Worm (Caenorhabditis elegans) whole organism, L4 larva: ENCODE results near the gene nemp-1.

Source experiments
- Y5F2A.4 ChIP-seq: fragments of 200-800 bp; sonication (Bioruptor generic); optimal IDR thresholded peaks from 2 replicates; lab custom pipeline; 2018; ENCODE audit warnings: mild to moderate bottlenecking, missing genetic modification characterization, missing compliant biosample characterization
- ZK337.2 ChIP-seq: fragments of 200-800 bp; sonication (Bioruptor generic); IDR thresholded peaks from 2 replicates; pipeline ENCODE4 v1.3.6; 2022; ENCODE audit warnings: missing genetic modification reagents, missing genetic modification characterization, missing compliant biosample characterization
- ceh-32 ChIP-seq: sonication (generic microtip); optimal IDR thresholded peaks from 2 replicates; lab custom pipeline; 2016; ENCODE audit warnings: mild to moderate bottlenecking, missing genetic modification characterization, missing compliant biosample characterization; ENCODE audit not compliant: poor library complexity
- ceh-44 ChIP-seq: fragments of 200-800 bp; sonication (Bioruptor generic); IDR thresholded peaks from 2 replicates; pipeline ENCODE4 v1.3.6; 2022; ENCODE audit warnings: missing genetic modification reagents, missing genetic modification characterization, missing compliant biosample characterization
- ceh-82 ChIP-seq: sonication (generic microtip); optimal IDR thresholded peaks from 2 replicates; lab custom pipeline; 2017; ENCODE audit warnings: missing biosample characterization, missing genetic modification characterization
- ctbp-1 ChIP-seq: fragments of 200-800 bp; sonication (Bioruptor generic); IDR thresholded peaks from 2 replicates; pipeline ENCODE4 v1.3.6; 2022; ENCODE audit warnings: missing genetic modification reagents, missing genetic modification characterization, missing compliant biosample characterization
- dmd-9 ChIP-seq: fragments of 200-800 bp; sonication (Bioruptor generic); IDR thresholded peaks from 2 replicates; pipeline ENCODE4 v1.3.6; 2022; ENCODE audit warnings: missing genetic modification reagents, missing genetic modification characterization, missing compliant biosample characterization
- dpl-1 ChIP-seq: fragments of 150-350 bp; optimal IDR thresholded peaks from 2 replicates; lab custom pipeline; 2014; ENCODE audit warnings: missing biosample characterization, missing genetic modification reagents, missing genetic modification characterization
- egl-27 ChIP-seq: sonication (generic microtip); optimal IDR thresholded peaks from 3 replicates; lab custom pipeline; 2017; ENCODE audit warnings: missing biosample characterization, missing genetic modification reagents, missing genetic modification characterization
- egl-43 ChIP-seq: fragments of 200-800 bp; sonication (Bioruptor generic); IDR thresholded peaks from 2 replicates; pipeline ENCODE4 v1.3.6; 2022; ENCODE audit warnings: missing genetic modification reagents, missing genetic modification characterization, missing compliant biosample characterization
- fkh-10 ChIP-seq: fragments of 150-350 bp; optimal IDR thresholded peaks from 2 replicates; lab custom pipeline; 2014; ENCODE audit warnings: missing biosample characterization, missing genetic modification reagents, missing genetic modification characterization
- hlh-11 ChIP-seq: fragments of 200-800 bp; sonication (Bioruptor generic); optimal IDR thresholded peaks from 2 replicates; lab custom pipeline; 2018; ENCODE audit warnings: mild to moderate bottlenecking, missing genetic modification characterization, missing compliant biosample characterization
- hlh-30 ChIP-seq: sonication (generic microtip); optimal IDR thresholded peaks from 2 replicates; lab custom pipeline; 2017; ENCODE audit warnings: antibody characterized with exemption, mild to moderate bottlenecking, missing genetic modification characterization, missing compliant biosample characterization; ENCODE audit not compliant: insufficient read depth
- jun-1 ChIP-seq: fragments of 150-350 bp; optimal IDR thresholded peaks from 2 replicates; lab custom pipeline; 2014; ENCODE audit warnings: missing biosample characterization, missing genetic modification reagents, missing genetic modification characterization
- lir-3 ChIP-seq: sonication (generic microtip); optimal IDR thresholded peaks from 2 replicates; lab custom pipeline; 2016; ENCODE audit warnings: mild to moderate bottlenecking, missing genetic modification characterization, missing compliant biosample characterization
- lsy-2 ChIP-seq, 2 experiments: fragments of 150-350 bp in 1 of 2; sonication (generic microtip) in 1 of 2; optimal IDR thresholded peaks; 2 replicates each; lab custom pipeline; 2014 to 2017; ENCODE audit warnings: missing biosample characterization in 2 of 2, missing genetic modification characterization in 2 of 2
- madf-9 ChIP-seq: fragments of 200-800 bp; sonication (Bioruptor generic); conservative IDR thresholded peaks from 2 replicates; pipeline ENCODE4 v1.3.6; 2022; ENCODE audit warnings: missing genetic modification reagents, missing genetic modification characterization, missing compliant biosample characterization
- mep-1 ChIP-seq: fragments of 150-350 bp; sonication (generic microtip); optimal IDR thresholded peaks from 3 replicates; lab custom pipeline; 2014; ENCODE audit warnings: missing biosample characterization, missing genetic modification characterization
- nhr-10 ChIP-seq: fragments of 150-350 bp; optimal IDR thresholded peaks from 2 replicates; lab custom pipeline; 2014; ENCODE audit warnings: missing biosample characterization, missing genetic modification characterization
- nhr-11 ChIP-seq: fragments of 150-350 bp; optimal IDR thresholded peaks from 2 replicates; lab custom pipeline; 2014; ENCODE audit warnings: missing biosample characterization, missing genetic modification characterization
- nhr-237 ChIP-seq: sonication (generic microtip); optimal IDR thresholded peaks from 2 replicates; lab custom pipeline; 2017; ENCODE audit warnings: missing biosample characterization, missing genetic modification characterization
- nhr-25 ChIP-seq: sonication (generic microtip); optimal IDR thresholded peaks from 2 replicates; lab custom pipeline; 2017; ENCODE audit warnings: missing genetic modification characterization, mild to moderate bottlenecking, missing compliant biosample characterization, antibody characterized with exemption, moderate library complexity, borderline replicate concordance; ENCODE audit not compliant: insufficient read depth
- nhr-41 ChIP-seq: fragments of 200-800 bp; sonication (Bioruptor generic); IDR thresholded peaks from 2 replicates; pipeline ENCODE4 v1.3.6; 2022; ENCODE audit warnings: missing genetic modification reagents, missing genetic modification characterization, missing compliant biosample characterization
- nhr-42 ChIP-seq: fragments of 200-800 bp; sonication (Bioruptor generic); IDR thresholded peaks from 2 replicates; pipeline ENCODE4 v1.3.6; 2022; ENCODE audit warnings: missing genetic modification characterization, missing compliant biosample characterization
- nhr-6 ChIP-seq: fragments of 150-350 bp; optimal IDR thresholded peaks from 2 replicates; lab custom pipeline; 2014; ENCODE audit warnings: missing biosample characterization, missing genetic modification characterization
- nhr-77 ChIP-seq: fragments of 150-350 bp; optimal IDR thresholded peaks from 2 replicates; lab custom pipeline; 2014; ENCODE audit warnings: missing biosample characterization, missing genetic modification characterization
- saeg-2 ChIP-seq: fragments of 200-800 bp; sonication (Bioruptor generic); IDR thresholded peaks from 2 replicates; pipeline ENCODE4 v1.3.6; 2022; ENCODE audit warnings: missing genetic modification reagents, missing genetic modification characterization, missing compliant biosample characterization
- set-16 ChIP-seq: fragments of 200-800 bp; sonication (Bioruptor generic); IDR thresholded peaks from 2 replicates; pipeline ENCODE4 v1.3.6; 2022; ENCODE audit warnings: missing genetic modification reagents, missing genetic modification characterization, missing compliant biosample characterization
- tag-97 ChIP-seq: fragments of 200-800 bp; sonication (Bioruptor generic); IDR thresholded peaks from 2 replicates; pipeline ENCODE4 v1.3.6; 2022; ENCODE audit warnings: missing genetic modification characterization, missing compliant biosample characterization
- unc-130 ChIP-seq: sonication (generic microtip); optimal IDR thresholded peaks from 2 replicates; lab custom pipeline; 2016; ENCODE audit warnings: missing genetic modification reagents, missing genetic modification characterization, missing compliant biosample characterization
- unc-39 ChIP-seq: sonication (generic microtip); optimal IDR thresholded peaks from 2 replicates; lab custom pipeline; 2017; ENCODE audit warnings: missing biosample characterization, missing genetic modification characterization
- unc-62 ChIP-seq, 3 experiments: fragments of 150-350 bp in 1 of 3; sonication (generic microtip); optimal IDR thresholded peaks in 2 of 3; peaks in 1 of 3; 1 replicate in 1 of 3; 2 replicates in 2 of 3; lab custom pipeline; 2014 to 2017; ENCODE audit warnings: missing biosample characterization in 3 of 3, missing genetic modification characterization in 3 of 3, missing genetic modification reagents in 3 of 3, missing genotype in 1 of 3

The nemp-1 gene

DNA sequence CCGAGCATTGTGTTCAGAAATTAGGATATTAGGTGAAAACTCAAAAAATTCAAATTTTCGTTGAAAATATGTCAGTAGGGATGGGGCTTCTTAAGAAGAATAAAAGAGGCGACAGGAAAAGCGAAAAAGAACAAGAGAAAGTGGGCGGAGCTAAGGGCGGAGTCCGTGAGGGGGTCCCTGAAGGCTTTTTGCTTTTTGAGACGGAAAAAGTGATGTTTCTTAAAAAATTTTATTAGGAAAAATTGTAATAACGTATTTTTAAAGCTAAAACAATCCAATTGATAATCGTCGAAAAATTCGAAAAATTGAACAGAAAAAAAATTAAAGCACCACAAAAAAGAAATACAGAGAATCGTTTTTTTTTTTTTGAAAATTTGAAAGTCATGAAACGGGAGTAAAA, 8.4 kb upstream of the nemp-1 start, which contains the start of gene Y55B1BR.6:
Gene Y55B1BR.6, minus strand, starts transcription at position 101 of the 400 bp plus-strand sequence.
- TF ChIP-seq unc-130 (GFP tag; lab: Kevin White, UChicago) (no peak), nhr-10 (tag; lab: Kevin White, UChicago) (no peak), nhr-237 (tag; lab: Kevin White, UChicago) (no peak), lir-3 (no peak)

ce11 chrIII:475154-475553, 3.0 kb downstream of the nemp-1 start, which contains the start of gene mat-3:
Gene mat-3, plus strand, starts transcription at chrIII:475454.
- no peak for TF ChIP-seq Y5F2A.4 (GFP tag; lab: Kevin White, UChicago)
- no peak for TF ChIP-seq ZK337.2 (GFP tag; lab: Robert Waterston, UW)
- no peak for TF ChIP-seq set-16 (GFP tag; lab: Robert Waterston, UW)
- TF ChIP-seq dpl-1, result no peak
- no peak for TF ChIP-seq hlh-11 (tag; lab: Kevin White, UChicago)
- no peak for TF ChIP-seq tag-97 (GFP tag; lab: Robert Waterston, UW)
- no peak for TF ChIP-seq ctbp-1 (GFP tag; lab: Robert Waterston, UW)
- TF ChIP-seq ceh-82 (tag; lab: Kevin White, UChicago), result no peak
- no peak for TF ChIP-seq jun-1 (tag; lab: Kevin White, UChicago)
- no peak for TF ChIP-seq nhr-6 (tag; lab: Kevin White, UChicago)
- no peak for TF ChIP-seq nhr-25 (tag; lab: Kevin White, UChicago)

ce11 chrIII:481259-481658, 9.1 kb downstream of the nemp-1 start:
- TF ChIP-seq hlh-30 (tag; lab: Kevin White, UChicago) (no peak), egl-27 (tag; lab: Kevin White, UChicago) (no peak), unc-62 (GFP tag; optimal IDR thresholded peaks at IDR 0.05 in 1 of 2; lab: Kevin White, UChicago) (peak in 1 of 2 experiments; percentile 90), unc-62 (tag; optimal IDR thresholded peaks at IDR 0.05; lab: Kevin White, UChicago) (no peak)
- TF ChIP-seq, all 104 proteins: peak for 1

DNA sequence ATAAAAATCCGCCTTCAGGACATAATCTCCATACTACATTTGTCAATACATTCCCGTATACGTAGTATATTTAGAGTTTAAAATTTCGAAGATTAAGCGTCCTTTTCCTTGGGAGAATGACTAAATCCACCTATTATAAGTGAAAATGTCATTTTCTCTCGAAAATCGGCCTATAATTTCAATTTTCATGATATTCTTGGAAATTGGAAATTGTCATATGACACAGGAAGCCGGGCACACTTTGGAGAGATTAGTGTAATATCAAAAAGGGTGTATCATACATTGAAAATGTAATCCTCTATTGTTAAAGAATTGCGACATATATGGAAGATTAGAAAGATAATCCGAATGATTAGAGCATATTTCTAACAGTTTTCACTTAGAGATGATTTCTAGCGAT, 10.6 kb downstream of the nemp-1 start:
- no peak for TF ChIP-seq ceh-32 (tag; lab: Kevin White, UChicago)
- TF ChIP-seq nhr-11 (tag; lab: Kevin White, UChicago), result peak; percentile 30
- no peak for TF ChIP-seq tag-97 (GFP tag; lab: Robert Waterston, UW)
- no peak for TF ChIP-seq mep-1 (tag; lab: Kevin White, UChicago)
- TF ChIP-seq nhr-6 (tag; lab: Kevin White, UChicago), result peak; percentile 16
- TF ChIP-seq fkh-10 (GFP tag; lab: Kevin White, UChicago), result peak; percentile 31
- TF ChIP-seq nhr-77, result no peak

DNA sequence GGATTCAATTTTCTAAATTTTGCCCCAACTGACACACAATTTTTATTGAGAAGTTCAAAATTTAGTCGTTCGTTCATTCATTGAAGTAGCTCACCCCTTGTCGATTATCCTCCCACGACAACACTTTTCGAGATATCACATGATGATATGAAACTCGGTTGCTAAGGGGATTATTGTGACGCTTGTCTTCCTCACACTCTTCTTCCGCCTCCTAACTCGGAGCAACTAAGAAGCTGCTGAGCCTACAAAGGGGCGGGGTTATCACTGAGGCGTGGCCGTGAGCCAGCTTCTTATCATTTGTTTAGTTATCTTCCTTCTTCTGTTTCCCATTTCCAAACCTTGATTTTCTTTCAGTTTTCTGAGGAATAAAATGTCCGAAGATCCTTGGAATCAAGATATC, 11.4 kb downstream of the nemp-1 start, which contains the start of gene F10C5.3:
Gene F10C5.3, plus strand, starts transcription at position 313 of the 400 bp plus-strand sequence.
- TF ChIP-seq madf-9 (no peak), nhr-77 (no peak), nhr-41 (GFP tag; lab: Robert Waterston, UW) (no peak), hlh-30 (tag; lab: Kevin White, UChicago) (no peak), ceh-44 (GFP tag; lab: Robert Waterston, UW) (no peak), dmd-9 (no peak), mep-1 (tag; lab: Kevin White, UChicago) (no peak), nhr-42 (GFP tag; lab: Robert Waterston, UW) (no peak), egl-43 (GFP tag; lab: Robert Waterston, UW) (no peak; the same call in 1 of the 2 replicates), lsy-2 (tag; optimal IDR thresholded peaks at IDR 0.05; lab: Kevin White, UChicago) (no peak), saeg-2 (GFP tag; lab: Robert Waterston, UW) (no peak), unc-39 (tag; lab: Kevin White, UChicago) (no peak), fkh-10 (GFP tag; lab: Kevin White, UChicago) (no peak), egl-27 (tag; lab: Kevin White, UChicago) (no peak)
